Worm (Caenorhabditis elegans): ENCODE data around the gene nhr-203.

The nhr-203 gene

DNA sequence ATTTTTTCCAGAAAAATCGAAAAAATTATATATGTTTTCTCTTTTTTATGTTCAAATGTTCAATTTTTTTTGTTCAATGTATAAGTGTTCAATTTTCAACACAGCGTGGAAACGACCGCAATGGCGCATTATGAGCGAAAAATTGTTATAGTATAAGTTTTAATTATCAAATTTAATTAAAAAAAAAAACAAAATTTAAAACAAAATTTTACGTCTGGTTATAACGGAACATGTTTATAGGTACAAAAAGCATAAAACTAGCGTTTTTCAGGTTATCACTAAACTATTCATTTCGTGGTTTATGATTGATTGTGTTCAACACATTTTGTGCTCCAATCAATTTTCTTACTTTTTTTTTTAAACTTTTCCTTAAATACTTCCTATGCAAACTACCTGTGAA, 29.7 kb downstream of the nhr-203 start, which contains the start of gene nhr-106:
Gene nhr-106, plus strand, starts transcription at position 301 of the 400 bp plus-strand sequence.
- TF ChIP-seq pqm-1 (tag; optimal IDR thresholded peaks at IDR 0.05) (peak; percentile 6), elt-2 (tag; optimal IDR thresholded peaks at IDR 0.05) (peak; percentile 39), ceh-82 (tag; optimal IDR thresholded peaks at IDR 0.05) (no peak), nhr-237 (tag; optimal IDR thresholded peaks at IDR 0.05) (no peak)

DNA sequence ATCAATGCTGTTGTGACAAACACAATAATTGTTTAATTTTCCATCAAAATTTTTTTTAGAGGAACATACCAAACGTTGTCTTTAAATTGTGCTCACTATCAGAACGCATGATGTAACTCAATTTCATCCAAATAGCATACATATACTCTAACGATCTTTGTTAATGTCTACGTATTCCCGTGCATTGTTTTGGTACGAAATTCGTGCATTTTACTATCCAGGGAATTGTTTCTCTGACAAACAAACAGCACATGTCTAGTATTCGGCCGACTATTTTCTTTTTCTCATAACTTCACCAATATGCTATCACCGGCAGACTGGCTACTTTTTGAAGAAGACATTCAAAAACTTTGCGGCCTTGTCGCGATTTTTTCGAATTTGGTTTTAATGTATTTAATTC, 31.8 kb downstream of the nhr-203 start, which contains the start of gene str-196:
Gene str-196, plus strand, starts transcription at position 301 of the 400 bp plus-strand sequence.
- TF ChIP-seq nhr-12 (tag; optimal IDR thresholded peaks at IDR 0.05) = no peak

DNA sequence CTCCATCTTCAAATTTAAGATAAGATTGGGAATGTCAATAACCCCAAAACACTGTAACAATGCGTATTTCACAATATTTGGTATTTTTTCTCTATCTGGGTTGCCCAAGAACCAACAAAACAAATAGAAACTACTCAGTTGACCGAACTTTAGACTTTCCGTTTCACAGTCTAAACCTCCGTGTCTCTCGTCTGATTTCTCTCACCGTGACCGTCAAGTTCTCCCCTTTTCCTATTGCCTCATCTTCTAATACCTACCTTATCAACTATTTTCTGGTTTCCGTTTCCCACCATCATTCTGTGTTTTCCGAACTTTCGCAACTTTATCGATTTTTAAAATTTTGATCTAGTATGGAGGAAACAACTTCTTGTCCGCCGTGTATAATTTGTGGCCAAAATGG, 34.7 kb downstream of the nhr-203 start, which contains the start of gene nhr-131:
Gene nhr-131, plus strand, starts transcription at position 87 of the 400 bp plus-strand sequence.
- TF ChIP-seq unc-39 (tag; optimal IDR thresholded peaks at IDR 0.05) (no peak), eor-1 (tag; optimal IDR thresholded peaks at IDR 0.05) (no peak), daf-12 (tag; optimal IDR thresholded peaks at IDR 0.05) (no peak), pqm-1 (tag; optimal IDR thresholded peaks at IDR 0.05) (peak; percentile 30), ztf-4 (tag; optimal IDR thresholded peaks at IDR 0.05) (no peak), nhr-25 (tag; optimal IDR thresholded peaks at IDR 0.05) (no peak), egl-5 (tag; optimal IDR thresholded peaks at IDR 0.05) (no peak), lsy-12 (tag; optimal IDR thresholded peaks at IDR 0.05) (no peak), tbx-2 (tag; optimal IDR thresholded peaks at IDR 0.05) (no peak), ztf-11 (tag; optimal IDR thresholded peaks at IDR 0.05) (no peak), elt-3 (tag; optimal IDR thresholded peaks at IDR 0.05) (peak in 2 of 3 experiments; percentile 33 to 43), ceh-82 (tag; optimal IDR thresholded peaks at IDR 0.05) (no peak), nhr-23 (tag; optimal IDR thresholded peaks at IDR 0.05) (peak; percentile 30), ceh-28 (tag; optimal IDR thresholded peaks at IDR 0.05) (peak; percentile 66), nhr-67 (tag; optimal IDR thresholded peaks at IDR 0.05) (no peak), zag-1 (tag; optimal IDR thresholded peaks at IDR 0.05) (no peak), fkh-10 (GFP tag; optimal IDR thresholded peaks at IDR 0.05) (no peak), hmg-11 (tag; optimal IDR thresholded peaks at IDR 0.05) (no peak), ceh-9 (tag; optimal IDR thresholded peaks at IDR 0.05) (no peak), fos-1 (tag; optimal IDR thresholded peaks at IDR 0.05) (no peak), pha-4 (tag; optimal IDR thresholded peaks at IDR 0.05) (peak; percentile 47), sea-2 (GFP tag; optimal IDR thresholded peaks at IDR 0.05) (no peak), elt-2 (tag; optimal IDR thresholded peaks at IDR 0.05) (peak; percentile 70), jun-1 (tag; optimal IDR thresholded peaks at IDR 0.05) (peak; percentile 40), snpc-4 (tag; optimal IDR thresholded peaks at IDR 0.05) (no peak)

DNA sequence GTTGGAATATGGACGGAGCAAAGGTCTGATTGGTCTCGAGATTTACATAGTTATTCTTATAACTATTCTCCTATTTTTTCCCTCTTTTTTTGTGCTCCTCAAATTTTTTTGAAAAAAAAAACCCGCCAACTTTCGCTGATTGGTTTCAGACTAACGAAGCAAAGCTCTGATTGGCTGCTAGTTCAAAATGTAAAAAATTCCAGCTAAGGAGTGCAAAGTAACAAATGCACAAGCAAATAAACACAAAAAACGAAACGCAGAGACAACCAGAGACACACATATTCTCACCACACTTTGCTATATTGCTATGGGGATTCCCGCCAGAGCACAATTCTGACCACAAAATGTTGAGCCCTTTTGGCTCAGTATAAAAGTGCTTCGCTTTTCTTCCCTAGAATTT, 37.8 kb downstream of the nhr-203 start, which contains the start of gene T01G6.1:
Gene T01G6.1, plus strand, starts transcription at position 301 of the 400 bp plus-strand sequence.
- TF ChIP-seq nhr-28 (tag; optimal IDR thresholded peaks at IDR 0.05) (no peak), zag-1 (tag; optimal IDR thresholded peaks at IDR 0.05) (no peak), lin-39 (tag; optimal IDR thresholded peaks at IDR 0.05) (no peak), nhr-77 (tag; optimal IDR thresholded peaks at IDR 0.05) (no peak), daf-12 (tag; optimal IDR thresholded peaks at IDR 0.05) (no peak), nhr-23 (tag; optimal IDR thresholded peaks at IDR 0.05) (no peak), sea-2 (GFP tag; optimal IDR thresholded peaks at IDR 0.05) (no peak), ceh-9 (tag; optimal IDR thresholded peaks at IDR 0.05) (no peak), nhr-25 (tag; optimal IDR thresholded peaks at IDR 0.05) (no peak), pqm-1 (tag; optimal IDR thresholded peaks at IDR 0.05) (no peak), egl-5 (tag; optimal IDR thresholded peaks at IDR 0.05) (no peak), ZK546.5 (tag; optimal IDR thresholded peaks at IDR 0.05) (no peak), fkh-2 (tag; optimal IDR thresholded peaks at IDR 0.05) (no peak), eor-1 (tag; optimal IDR thresholded peaks at IDR 0.05) (no peak), elt-3 (tag; optimal IDR thresholded peaks at IDR 0.05) (no peak), mdl-1 (tag; optimal IDR thresholded peaks at IDR 0.05) (no peak), pha-4 (tag; optimal IDR thresholded peaks at IDR 0.05) (no peak), unc-62 (GFP tag; optimal IDR thresholded peaks at IDR 0.05) (no peak), fos-1 (tag; optimal IDR thresholded peaks at IDR 0.05) (no peak)

DNA sequence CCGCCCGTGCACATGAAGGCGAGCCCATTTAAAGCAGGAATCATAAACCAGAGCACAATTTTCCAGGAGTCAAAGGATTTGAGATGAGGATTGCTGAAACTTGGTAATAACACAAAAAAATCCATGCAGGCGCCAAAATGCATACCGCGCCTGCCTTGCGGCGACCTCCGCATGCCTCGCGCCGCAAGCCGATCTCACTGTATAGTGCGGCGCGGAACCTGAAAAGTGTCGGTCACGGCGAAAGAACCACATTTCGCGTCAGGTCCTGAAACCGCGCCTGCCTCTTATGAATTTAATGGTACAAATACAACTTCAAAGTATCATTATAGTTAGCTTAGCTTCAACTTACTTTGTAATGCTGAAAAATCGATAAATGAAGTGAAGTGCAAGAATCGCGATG, 40.9 kb downstream of the nhr-203 start:
- TF ChIP-seq nhr-43 (tag; optimal IDR thresholded peaks at IDR 0.05; ENCODE audit: poor library complexity, severe bottlenecking) = no peak
- no peak for TF ChIP-seq skn-1 (tag; optimal IDR thresholded peaks at IDR 0.05)

All from whole organism, L3 larva.